Fruit fly (Drosophila melanogaster) whole organism, prepupa: ENCODE measurements around the gene Ltn1.

ENCODE experiments used
- CG10631 ChIP-seq: fragments of 200-800 bp; sonication (Bioruptor generic); optimal IDR thresholded peaks from 2 replicates; lab custom pipeline; 2016; ENCODE audit warnings: missing biosample characterization, missing genetic modification characterization
- CG10669 ChIP-seq: fragments of 200-800 bp; sonication (Bioruptor generic); optimal IDR thresholded peaks from 3 replicates; lab custom pipeline; 2018; ENCODE audit warnings: missing biosample characterization, mild to moderate bottlenecking, missing genetic modification characterization, moderate library complexity
- CG11294 ChIP-seq: fragments of 200-800 bp; sonication (Bioruptor generic); IDR thresholded peaks from 2 replicates; pipeline ENCODE4 v1.3.6; 2022; ENCODE audit warnings: missing biosample characterization, missing genetic modification characterization
- CG11762 ChIP-seq: fragments of 200-800 bp; sonication (Bioruptor generic); optimal IDR thresholded peaks from 3 replicates; lab custom pipeline; 2016; ENCODE audit warnings: missing biosample characterization, missing genetic modification characterization; ENCODE audit not compliant: insufficient read depth
- CG11902 ChIP-seq: fragments of 200-800 bp; sonication (Bioruptor generic); optimal IDR thresholded peaks from 3 replicates; lab custom pipeline; 2016; ENCODE audit warnings: missing biosample characterization, missing genetic modification characterization
- CG15336 ChIP-seq: fragments of 200-800 bp; sonication (Bioruptor generic); IDR thresholded peaks from 2 replicates; pipeline ENCODE4 v1.3.6; 2022; ENCODE audit warnings: missing biosample characterization, missing genetic modification characterization
- CG1621 ChIP-seq: fragments of 200-800 bp; sonication (Bioruptor generic); optimal IDR thresholded peaks from 3 replicates; lab custom pipeline; 2018; ENCODE audit warnings: missing biosample characterization, mild to moderate bottlenecking, missing genetic modification characterization
- CG3032 ChIP-seq: fragments of 200-800 bp; optimal IDR thresholded peaks from 2 replicates; lab custom pipeline; 2019; ENCODE audit warnings: missing biosample characterization, mild to moderate bottlenecking, missing genetic modification characterization, moderate library complexity
- CG32006 ChIP-seq: fragments of 200-800 bp; sonication (Bioruptor generic); optimal IDR thresholded peaks from 3 replicates; lab custom pipeline; 2017; ENCODE audit warnings: missing biosample characterization, mild to moderate bottlenecking, missing genetic modification characterization
- CG34406 ChIP-seq: fragments of 200-800 bp; sonication (Bioruptor generic); optimal IDR thresholded peaks from 3 replicates; lab custom pipeline; 2016; ENCODE audit warnings: missing biosample characterization, missing genetic modification characterization
- CG3919 ChIP-seq: fragments of 200-800 bp; sonication (Bioruptor generic); optimal IDR thresholded peaks from 3 replicates; lab custom pipeline; 2016; ENCODE audit warnings: missing biosample characterization, missing genetic modification characterization
- CG6276 ChIP-seq: fragments of 200-800 bp; sonication (Bioruptor generic); optimal IDR thresholded peaks from 2 replicates; lab custom pipeline; 2017; ENCODE audit warnings: missing biosample characterization, mild to moderate bottlenecking, missing genetic modification characterization
- CG6792 ChIP-seq: fragments of 200-800 bp; sonication (Bioruptor generic); optimal IDR thresholded peaks from 3 replicates; lab custom pipeline; 2016; ENCODE audit warnings: missing biosample characterization, missing genetic modification characterization
- CG6854 ChIP-seq: fragments of 200-800 bp; sonication (Bioruptor generic); optimal IDR thresholded peaks from 2 replicates; lab custom pipeline; 2017; ENCODE audit warnings: missing biosample characterization, mild to moderate bottlenecking, missing genetic modification characterization
- CG8319 ChIP-seq: fragments of 200-800 bp; sonication (Bioruptor generic); optimal IDR thresholded peaks from 3 replicates; lab custom pipeline; 2016; ENCODE audit warnings: missing biosample characterization, missing genetic modification characterization
- CG8632 ChIP-seq: fragments of 200-800 bp; sonication (Bioruptor generic); optimal IDR thresholded peaks from 3 replicates; lab custom pipeline; 2016; ENCODE audit warnings: missing biosample characterization, missing genetic modification characterization
- CG9139 ChIP-seq: fragments of 200-800 bp; sonication (Bioruptor generic); optimal IDR thresholded peaks from 3 replicates; lab custom pipeline; 2017; ENCODE audit warnings: missing biosample characterization, mild to moderate bottlenecking, missing genetic modification characterization
- Eip75B ChIP-seq: fragments of 200-800 bp; sonication (Bioruptor generic); optimal IDR thresholded peaks from 3 replicates; lab custom pipeline; 2016; ENCODE audit warnings: missing biosample characterization, missing genetic modification characterization
- Eip78C ChIP-seq: fragments of 200-800 bp; sonication (Bioruptor generic); peaks from one replicate; lab custom pipeline; 2016; ENCODE audit warnings: missing biosample characterization, missing genetic modification characterization
- Ets21C ChIP-seq: fragments of 200-800 bp; sonication (Bioruptor generic); optimal IDR thresholded peaks from 3 replicates; lab custom pipeline; 2016; ENCODE audit warnings: missing biosample characterization, missing genetic modification characterization
- Gug ChIP-seq: fragments of 200-800 bp; sonication (Bioruptor generic); IDR thresholded peaks from 2 replicates; pipeline ENCODE4 v1.3.6; 2022; ENCODE audit warnings: missing biosample characterization, missing genetic modification characterization
- Hr4 ChIP-seq: fragments of 200-800 bp; sonication (Bioruptor generic); optimal IDR thresholded peaks from 3 replicates; lab custom pipeline; 2016; ENCODE audit warnings: missing biosample characterization, missing genetic modification characterization
- Lpt ChIP-seq: fragments of 200-800 bp; sonication (Bioruptor generic); optimal IDR thresholded peaks from 3 replicates; lab custom pipeline; 2016; ENCODE audit warnings: missing biosample characterization, missing genetic modification characterization
- Met ChIP-seq: fragments of 200-800 bp; sonication (Bioruptor generic); optimal IDR thresholded peaks from 3 replicates; lab custom pipeline; 2016; ENCODE audit warnings: missing biosample characterization, missing genetic modification characterization
- OdsH ChIP-seq: fragments of 200-800 bp; sonication (Bioruptor generic); optimal IDR thresholded peaks from 3 replicates; lab custom pipeline; 2016; ENCODE audit warnings: missing biosample characterization, missing genetic modification characterization
- Smox ChIP-seq: fragments of 200-800 bp; sonication (Bioruptor generic); optimal IDR thresholded peaks from 3 replicates; lab custom pipeline; 2016; ENCODE audit warnings: missing biosample characterization, missing genetic modification characterization
- Sox102F ChIP-seq: fragments of 200-800 bp; sonication (Bioruptor generic); optimal IDR thresholded peaks from 2 replicates; lab custom pipeline; 2016; ENCODE audit warnings: missing biosample characterization, mild to moderate bottlenecking, missing genetic modification characterization
- Sox15 ChIP-seq: fragments of 200-800 bp; sonication (Bioruptor generic); optimal IDR thresholded peaks from 3 replicates; lab custom pipeline; 2016; ENCODE audit warnings: missing biosample characterization, missing genetic modification characterization
- acj6 ChIP-seq: fragments of 200-800 bp; sonication (Bioruptor generic); optimal IDR thresholded peaks from 3 replicates; lab custom pipeline; 2016; ENCODE audit warnings: missing biosample characterization, missing genetic modification characterization
- cyc ChIP-seq: fragments of 200-800 bp; sonication (Bioruptor generic); optimal IDR thresholded peaks from 3 replicates; lab custom pipeline; 2016; ENCODE audit warnings: missing biosample characterization, missing genetic modification characterization
- dac ChIP-seq: fragments of 200-800 bp; sonication (Bioruptor generic); optimal IDR thresholded peaks from 2 replicates; lab custom pipeline; 2017; ENCODE audit warnings: missing biosample characterization, mild to moderate bottlenecking, missing genetic modification characterization
- eg ChIP-seq: fragments of 200-800 bp; sonication (Bioruptor generic); IDR thresholded peaks from 3 replicates; pipeline ENCODE4 v1.3.6; 2022; ENCODE audit warnings: missing biosample characterization, missing genetic modification characterization
- esn ChIP-seq: fragments of 200-800 bp; sonication (Bioruptor generic); optimal IDR thresholded peaks from 2 replicates; lab custom pipeline; 2016; ENCODE audit warnings: missing biosample characterization, mild to moderate bottlenecking, missing genetic modification characterization, moderate library complexity
- fkh ChIP-seq: fragments of 200-800 bp; sonication (Bioruptor generic); optimal IDR thresholded peaks from 3 replicates; lab custom pipeline; 2017; ENCODE audit warnings: missing biosample characterization, mild to moderate bottlenecking, missing genetic modification characterization, moderate library complexity
- lz ChIP-seq: fragments of 200-800 bp; sonication (Bioruptor generic); optimal IDR thresholded peaks from 3 replicates; lab custom pipeline; 2016; ENCODE audit warnings: missing biosample characterization, missing genetic modification characterization
- net ChIP-seq: fragments of 200-800 bp; sonication (Bioruptor generic); optimal IDR thresholded peaks from 3 replicates; lab custom pipeline; 2016; ENCODE audit warnings: missing biosample characterization, missing genetic modification characterization
- pdm3 ChIP-seq: fragments of 200-800 bp; sonication (Bioruptor generic); optimal IDR thresholded peaks from 3 replicates; lab custom pipeline; 2016; ENCODE audit warnings: missing biosample characterization, missing genetic modification characterization
- spab ChIP-seq: fragments of 200-800 bp; sonication (Bioruptor generic); optimal IDR thresholded peaks from 2 replicates; lab custom pipeline; 2017; ENCODE audit warnings: missing biosample characterization, mild to moderate bottlenecking, missing genetic modification characterization, missing genetic modification reagents
- ss ChIP-seq, 2 experiments: fragments of 200-800 bp; sonication (Bioruptor generic); optimal IDR thresholded peaks; 2 replicates in 1 of 2; 3 replicates in 1 of 2; lab custom pipeline; 2017 to 2018; ENCODE audit warnings: mild to moderate bottlenecking in 2 of 2, missing biosample characterization in 2 of 2, missing genetic modification characterization in 2 of 2, moderate library complexity in 1 of 2
- vri ChIP-seq: fragments of 200-800 bp; sonication (Bioruptor generic); optimal IDR thresholded peaks from 3 replicates; lab custom pipeline; 2016; ENCODE audit warnings: missing biosample characterization, mild to moderate bottlenecking, missing genetic modification characterization

Ltn1 gene

DNA sequence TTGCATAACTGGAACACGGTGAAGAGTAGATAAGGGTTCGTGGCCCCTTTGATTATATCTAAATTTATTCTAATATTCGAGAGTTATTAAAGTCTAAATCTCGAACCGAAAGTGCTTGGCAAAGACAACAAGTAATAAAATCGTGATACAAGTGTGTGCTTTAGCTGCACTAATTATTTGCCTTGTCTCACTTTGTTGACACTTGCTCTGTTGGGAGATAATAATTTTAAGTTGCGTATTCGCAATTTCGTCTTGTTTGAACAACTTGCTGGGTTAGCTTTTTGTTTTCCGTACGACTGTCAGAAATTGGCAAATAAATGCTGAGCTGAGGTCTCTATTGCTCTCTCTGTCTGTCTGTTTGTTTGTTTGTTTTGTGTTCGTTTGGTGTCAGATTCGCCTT lies 47.4 kb downstream of the Ltn1 start:
- TF ChIP-seq CG6792 (no peak), CG11902 (GFP tag; lab: Kevin White, UChicago) (no peak), fkh (GFP tag; lab: Kevin White, UChicago) (peak; percentile 78), OdsH (no peak), Eip78C (peak; percentile 38), eg (no peak), acj6 (GFP tag; lab: Kevin White, UChicago) (no peak), CG15336 (GFP tag; lab: Robert Waterston, UW) (no peak), vri (GFP tag; lab: Kevin White, UChicago) (peak; percentile 15)

dm6 chr3L:19503770-19504169 lies 48.3 kb downstream of the Ltn1 start, which contains the start of gene CG9452:
TSS of gene CG9452 (minus strand) at chr3L:19503870.
- no peak for TF ChIP-seq pdm3 (GFP tag; lab: Kevin White, UChicago)
- TF ChIP-seq ss (GFP tag; optimal IDR thresholded peaks at IDR 0.05; lab: Kevin White, UChicago): no peak

DNA sequence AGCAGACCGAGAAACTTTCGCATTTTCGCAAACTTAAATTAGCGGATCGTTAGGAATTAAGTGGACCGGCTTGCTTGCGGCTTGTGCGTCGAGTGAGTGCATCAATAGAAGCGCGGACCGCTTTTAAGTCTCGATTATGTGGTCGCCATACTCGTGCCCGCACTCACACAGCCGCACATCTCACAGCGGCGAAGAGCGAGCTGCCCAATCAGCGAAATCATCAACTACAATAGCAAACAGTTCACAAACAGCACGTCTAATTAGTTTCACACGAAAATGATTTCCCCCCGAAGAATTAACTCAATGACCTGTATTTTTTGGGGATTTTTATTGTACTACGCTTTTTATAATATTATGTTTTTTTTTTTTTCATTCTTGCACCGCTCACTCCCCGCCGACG lies 51.4 kb downstream of the Ltn1 start, which contains the start of gene CG9451:
CG9451 (minus strand) TSS at position 101 of the 400 bp plus-strand sequence.
- TF ChIP-seq eg: no peak
- TF ChIP-seq CG1621 (tag; lab: Kevin White, UChicago): no peak
- no peak for TF ChIP-seq Gug (GFP tag; lab: Robert Waterston, UW)
- TF ChIP-seq CG10669: no peak
- no peak for TF ChIP-seq spab
- no peak for TF ChIP-seq CG8632 (GFP tag; lab: Kevin White, UChicago)
- no peak for TF ChIP-seq lz (GFP tag; lab: Kevin White, UChicago)
- no peak for TF ChIP-seq CG11902 (GFP tag; lab: Kevin White, UChicago)
- no peak for TF ChIP-seq Ets21C (GFP tag; lab: Kevin White, UChicago)
- TF ChIP-seq OdsH: no peak
- TF ChIP-seq fkh (GFP tag; lab: Kevin White, UChicago): no peak
- TF ChIP-seq CG8319 (GFP tag; lab: Kevin White, UChicago): no peak
- TF ChIP-seq Lpt (GFP tag; lab: Kevin White, UChicago): no peak
- TF ChIP-seq esn (GFP tag; lab: Kevin White, UChicago): no peak
- TF ChIP-seq ss (GFP tag; optimal IDR thresholded peaks at IDR 0.05; lab: Kevin White, UChicago): no peak
- no peak for TF ChIP-seq CG34406
- no peak for TF ChIP-seq CG11762
- no peak for TF ChIP-seq CG9139 (GFP tag; lab: Kevin White, UChicago)
- no peak for TF ChIP-seq CG3032
- no peak for TF ChIP-seq CG6276

DNA sequence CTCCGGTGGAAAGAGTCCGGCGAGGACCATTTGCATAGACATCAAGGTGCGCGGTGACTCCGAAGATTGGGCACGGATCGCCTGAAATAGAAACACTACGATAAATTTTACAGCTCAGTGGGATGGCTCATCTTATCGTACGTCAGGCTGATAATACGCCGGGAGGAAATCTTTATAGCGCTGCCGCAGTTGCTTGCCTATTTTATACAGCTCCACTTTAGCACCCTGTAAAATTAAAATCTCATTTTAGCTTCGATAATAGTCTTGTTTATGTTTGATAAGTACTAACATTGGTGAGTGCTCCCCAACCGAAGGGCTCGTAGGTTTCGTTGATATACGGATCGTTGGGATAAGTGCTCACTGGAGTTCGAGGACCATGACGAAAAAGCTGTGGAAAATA lies 52.8 kb downstream of the Ltn1 start:
- TF ChIP-seq fkh (GFP tag; lab: Kevin White, UChicago): peak; percentile 26
- TF ChIP-seq CG6854 (GFP tag; lab: Kevin White, UChicago): no peak
- no peak for TF ChIP-seq Hr4 (GFP tag; lab: Kevin White, UChicago)
- no peak for TF ChIP-seq CG8632 (GFP tag; lab: Kevin White, UChicago)
- TF ChIP-seq Sox102F: no peak
- no peak for TF ChIP-seq Sox15 (GFP tag; lab: Kevin White, UChicago)
- TF ChIP-seq Met: no peak

dm6 chr3L:19497623-19498022 lies 54.5 kb downstream of the Ltn1 start, which contains the start of gene CG9449:
TSS of gene CG9449 (minus strand) at chr3L:19497723.
- TF ChIP-seq fkh (GFP tag; lab: Kevin White, UChicago): peak; percentile 47
- no peak for TF ChIP-seq Eip75B (GFP tag; lab: Kevin White, UChicago)

- TF ChIP-seq CG11762 (no peak), CG15336 (GFP tag; lab: Robert Waterston, UW) (no peak), fkh (GFP tag; lab: Kevin White, UChicago) (no peak), Smox (GFP tag; lab: Kevin White, UChicago) (no peak), CG10631 (GFP tag; lab: Kevin White, UChicago) (no peak), CG1621 (tag; lab: Kevin White, UChicago) (no peak), CG11294 (GFP tag; lab: Robert Waterston, UW) (no peak), CG3919 (GFP tag; lab: Kevin White, UChicago) (no peak), CG32006 (GFP tag; lab: Kevin White, UChicago) (no peak), net (GFP tag; lab: Kevin White, UChicago) (no peak), cyc (no peak), CG10669 (no peak), spab (no peak), Hr4 (GFP tag; lab: Kevin White, UChicago) (no peak), dac (no peak)
Observed at dm6 chr3L:19497135-19497534, 55.0 kb downstream of the Ltn1 start.
